In genomic region chr3R:10700638-10701037, dm6 we compare ENCODE assay signal across 2 fruit fly cellular contexts.
TF ChIP-seq lines count a peak whose summit lies in the region.

No protein-coding gene starts in this region.

- TF ChIP-seq CTCF in whole organism, embryonic (GFP tag; optimal IDR thresholded peaks at IDR 0.05; lab: Kevin White, UChicago): no peak

TF ChIP-seq in whole organism, embryonic, 481 proteins besides CTCF, POLR2A, EP300 and RAD21:
- no peak for TF ChIP-seq Sry-β (GFP tag; optimal IDR thresholded peaks at IDR 0.05; lab: Kevin White, UChicago)
- no peak for TF ChIP-seq CG6689 (GFP tag; IDR thresholded peaks at IDR 0.05; lab: Robert Waterston, UW)
- 0 out of 4 replicates have a peak, but pooled peaks have one; percentile 27 for TF ChIP-seq chinmo (GFP tag; IDR thresholded peaks at IDR 0.05; lab: Robert Waterston, UW; ENCODE audit: partially characterized antibody)
- no peak for TF ChIP-seq inv (GFP tag; IDR thresholded peaks at IDR 0.05; lab: Robert Waterston, UW; ENCODE audit: partially characterized antibody)
- TF ChIP-seq CG15479 (GFP tag; optimal IDR thresholded peaks at IDR 0.05; lab: Kevin White, UChicago): peak; percentile 14
- no peak for TF ChIP-seq gt (GFP tag; IDR thresholded peaks at IDR 0.05; lab: Robert Waterston, UW)
- no peak for TF ChIP-seq pb (GFP tag; optimal IDR thresholded peaks at IDR 0.05; lab: Kevin White, UChicago)
- peak; percentile 32 for TF ChIP-seq exex (tag; optimal IDR thresholded peaks at IDR 0.05; lab: Kevin White, UChicago)
- no peak for TF ChIP-seq pan (optimal IDR thresholded peaks at IDR 0.05; lab: Kevin White, UChicago)
- TF ChIP-seq pan (GFP tag; optimal IDR thresholded peaks at IDR 0.05 in 1 of 2, IDR thresholded peaks at IDR 0.05 in 1 of 2): no peak
- peak; percentile 20 for TF ChIP-seq CG34376 (GFP tag; optimal IDR thresholded peaks at IDR 0.05; lab: Kevin White, UChicago)
- TF ChIP-seq Hey (tag; optimal IDR thresholded peaks at IDR 0.05; lab: Kevin White, UChicago): peak; percentile 93
- TF ChIP-seq amos (GFP tag; IDR thresholded peaks at IDR 0.05; lab: Robert Waterston, UW; ENCODE audit: partially characterized antibody): no peak
- no peak for TF ChIP-seq Nf-YB (GFP tag; optimal IDR thresholded peaks at IDR 0.05; lab: Kevin White, UChicago)
- TF ChIP-seq CG15073 (GFP tag; optimal IDR thresholded peaks at IDR 0.05; lab: Kevin White, UChicago): no peak
- peak; percentile 97 for TF ChIP-seq sug (tag; optimal IDR thresholded peaks at IDR 0.05; lab: Kevin White, UChicago)

TF ChIP-seq in whole organism, prepupa, 60 proteins besides CTCF, POLR2A, EP300 and RAD21:
- TF ChIP-seq salr (GFP tag; optimal IDR thresholded peaks at IDR 0.05; lab: Kevin White, UChicago): no peak
- TF ChIP-seq spab (GFP tag; optimal IDR thresholded peaks at IDR 0.05; lab: Kevin White, UChicago): no peak
- TF ChIP-seq CG3919 (GFP tag; optimal IDR thresholded peaks at IDR 0.05; lab: Kevin White, UChicago): no peak
- no peak for TF ChIP-seq fd85E (GFP tag; optimal IDR thresholded peaks at IDR 0.05; lab: Kevin White, UChicago)
- TF ChIP-seq svp (GFP tag; lab: Kevin White, UChicago): peak; percentile 91
